Fruit fly (Drosophila melanogaster): ENCODE data around the gene Grl65a.

- TF ChIP-seq CG17806 (tag; optimal IDR thresholded peaks at IDR 0.05) (no peak), CG10348 (GFP tag; IDR thresholded peaks at IDR 0.05) (no peak), CG8159 (tag; optimal IDR thresholded peaks at IDR 0.05) (no peak), EcR (GFP tag; optimal IDR thresholded peaks at IDR 0.05) (no peak)
Observed at dm6 chr3L:6706723-6707591, 39.3 kb upstream of the Grl65a start.
